Fruit fly (Drosophila melanogaster) whole organism, adult: ENCODE measurements around the gene Sytbeta.

ENCODE experiments used
- CG7045 ChIP-seq: fragments of 200-800 bp; sonication (Bioruptor generic); optimal IDR thresholded peaks from 2 replicates; lab custom pipeline; 2017; ENCODE audit warnings: missing biosample characterization, mild to moderate bottlenecking, missing genetic modification characterization
- bab1 ChIP-seq: fragments of 200-800 bp; sonication (Bioruptor generic); optimal IDR thresholded peaks from 3 replicates; lab custom pipeline; 2019; ENCODE audit warnings: missing biosample characterization, mild to moderate bottlenecking, missing genetic modification characterization, moderate library complexity
- cic ChIP-seq: fragments of 200-800 bp; sonication (Bioruptor generic); optimal IDR thresholded peaks from 2 replicates; lab custom pipeline; 2017; ENCODE audit warnings: missing biosample characterization, mild to moderate bottlenecking, missing genetic modification characterization, moderate library complexity

dm6 chr3L:14989879-14990278, 74.9 kb downstream of the Sytbeta start:
- no peak for TF ChIP-seq cic
- TF ChIP-seq CG7045 (GFP tag; lab: Kevin White, UChicago): no peak
- TF ChIP-seq bab1: no peak
